Worm (Caenorhabditis elegans): Measurements from ENCODE around the gene daf-37.

daf-37 gene

DNA sequence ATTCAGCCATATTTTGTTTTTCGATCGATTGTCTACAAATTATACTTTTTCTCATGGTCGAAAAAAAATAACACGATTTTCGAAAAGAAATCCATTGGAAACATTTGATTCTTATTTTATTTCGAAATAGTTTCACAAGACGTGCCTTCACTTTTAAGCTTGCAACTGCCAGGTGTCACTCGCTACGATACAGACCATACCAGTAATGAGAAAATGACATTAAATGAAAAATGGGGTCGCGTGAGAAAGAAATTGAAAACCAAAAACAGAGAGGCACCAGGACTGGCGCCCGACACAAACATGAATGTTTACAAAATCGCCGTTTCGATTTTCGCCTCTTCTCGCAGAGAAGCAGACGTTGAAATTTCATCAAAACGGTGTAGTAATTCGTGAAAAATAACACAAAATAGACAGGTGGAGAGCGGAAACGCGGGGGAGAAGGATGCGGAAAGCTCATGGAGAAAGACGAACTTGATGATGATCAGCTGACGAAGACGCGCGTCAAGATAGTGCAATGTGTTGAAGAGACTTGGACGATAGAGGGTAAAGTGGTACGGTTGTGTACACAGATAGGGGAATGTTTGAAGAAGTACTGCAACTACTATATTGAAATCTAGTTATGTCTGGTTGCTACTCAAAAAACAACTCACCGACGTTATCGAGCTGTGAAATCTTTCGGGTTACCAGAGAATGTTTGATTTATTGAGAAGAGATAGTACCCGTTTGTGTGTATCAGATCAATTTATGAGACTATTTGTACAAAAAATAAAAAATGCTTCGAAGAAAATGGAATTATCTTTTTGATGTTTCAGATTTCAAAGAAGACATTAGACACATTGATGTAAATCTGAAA, 28.3 kb upstream of the daf-37 start:
- TF ChIP-seq athp-1 (tag; optimal IDR thresholded peaks at IDR 0.05) (no peak), F37B4.10 (GFP tag; IDR thresholded peaks at IDR 0.05) (no peak), zfh-2 (GFP tag; conservative IDR thresholded peaks at IDR 0.05) (no peak), cebp-1 (GFP tag; IDR thresholded peaks at IDR 0.05) (peak; percentile 71; the same call in 1 of the 2 replicates), cebp-1 (tag; optimal IDR thresholded peaks at IDR 0.05) (peak; percentile 72), F33H1.4 (GFP tag; IDR thresholded peaks at IDR 0.05) (no peak), ceh-79 (tag; optimal IDR thresholded peaks at IDR 0.05) (no peak), snpc-4 (GFP tag; optimal IDR thresholded peaks at IDR 0.05) (no peak), snpc-4 (tag; optimal IDR thresholded peaks at IDR 0.05) (peak in 1 of 4 experiments; percentile 20), ccch-3 (GFP tag; optimal IDR thresholded peaks at IDR 0.05) (no peak), efl-1 (GFP tag; optimal IDR thresholded peaks at IDR 0.05) (no peak), repo-1 (tag; optimal IDR thresholded peaks at IDR 0.05) (no peak), egl-18 (GFP tag; IDR thresholded peaks at IDR 0.05) (no peak), tbx-9 (tag; optimal IDR thresholded peaks at IDR 0.05; ENCODE audit: borderline replicate concordance) (no peak), hmg-1.2 (GFP tag; IDR thresholded peaks at IDR 0.05) (peak; percentile 18; the same call in 1 of the 2 replicates), lin-40 (tag; optimal IDR thresholded peaks at IDR 0.05) (no peak), hsf-1 (GFP tag; IDR thresholded peaks at IDR 0.05) (no peak), ceh-58 (GFP tag; IDR thresholded peaks at IDR 0.05) (no peak), attf-5 (GFP tag; optimal IDR thresholded peaks at IDR 0.05) (peak; percentile 15), aptf-3 (GFP tag; IDR thresholded peaks at IDR 0.05) (no peak), F23B12.7 (tag; optimal IDR thresholded peaks at IDR 0.05; ENCODE audit: insufficient read depth) (peak; percentile 14), mcd-1 (GFP tag; IDR thresholded peaks at IDR 0.05) (no peak), nhr-80 (tag; optimal IDR thresholded peaks at IDR 0.05) (peak; percentile 39), sptf-2 (GFP tag; optimal IDR thresholded peaks at IDR 0.05) (no peak), dox-1 (GFP tag; IDR thresholded peaks at IDR 0.05) (no peak), nhr-120 (GFP tag; IDR thresholded peaks at IDR 0.05) (no peak), K11D2.4 (GFP tag; IDR thresholded peaks at IDR 0.05) (no peak), D2030.7 (GFP tag; IDR thresholded peaks at IDR 0.05) (no peak), Y53G8AR.9 (GFP tag; conservative IDR thresholded peaks at IDR 0.05) (no peak), let-607 (tag; optimal IDR thresholded peaks at IDR 0.05) (no peak), aptf-2 (GFP tag; conservative IDR thresholded peaks at IDR 0.05) (no peak), madf-6 (GFP tag; IDR thresholded peaks at IDR 0.05) (no peak), mes-4 (tag; optimal IDR thresholded peaks at IDR 0.05) (no peak), cebp-2 (GFP tag; IDR thresholded peaks at IDR 0.05) (no peak), rcor-1 (GFP tag; IDR thresholded peaks at IDR 0.05) (no peak), madf-3 (GFP tag; IDR thresholded peaks at IDR 0.05) (no peak), madf-10 (tag; optimal IDR thresholded peaks at IDR 0.05) (no peak)

DNA sequence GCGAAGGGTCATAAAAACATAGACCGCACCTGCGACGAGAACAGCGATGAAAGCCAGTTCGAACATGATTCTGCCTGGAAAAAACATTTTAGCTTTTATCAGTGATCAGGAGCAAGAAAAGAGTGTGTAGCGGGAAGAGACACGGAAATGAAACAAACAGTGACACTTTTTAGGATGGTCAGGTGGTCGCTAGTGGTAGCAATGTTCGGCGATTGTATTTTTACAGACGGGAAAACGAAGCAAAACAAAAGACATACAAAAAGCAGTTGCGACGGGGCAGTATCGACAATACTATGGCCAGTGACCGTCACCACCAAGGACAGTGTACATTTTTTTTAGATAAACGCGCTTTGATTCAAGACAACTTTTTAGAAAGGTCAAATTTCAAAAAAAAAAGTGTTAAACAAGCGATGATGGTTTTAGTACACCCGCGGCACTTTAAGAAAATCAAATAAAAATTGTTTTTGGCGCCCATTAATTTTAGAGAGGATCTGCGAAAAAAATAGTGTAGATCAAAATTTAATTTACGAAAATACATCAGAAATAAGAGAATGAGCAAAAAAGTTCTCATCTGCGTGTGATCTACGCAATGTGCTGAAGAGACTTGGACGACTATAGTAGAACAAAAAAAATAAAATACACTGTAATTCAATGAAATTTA, 27.5 kb upstream of the daf-37 start, which contains the start of gene T24H7.9:
T24H7.9 (minus strand) TSS at position 74 of the 661 bp plus-strand sequence.
- TF ChIP-seq F23B12.7 (tag; optimal IDR thresholded peaks at IDR 0.05; ENCODE audit: insufficient read depth), result peak; percentile 32
- peak; percentile 89 for TF ChIP-seq madf-6 (GFP tag; IDR thresholded peaks at IDR 0.05)
- no peak for TF ChIP-seq let-607 (tag; optimal IDR thresholded peaks at IDR 0.05)
- TF ChIP-seq athp-1 (tag; optimal IDR thresholded peaks at IDR 0.05), result no peak
- TF ChIP-seq nhr-120 (GFP tag; IDR thresholded peaks at IDR 0.05), result no peak
- peak; percentile 77 for TF ChIP-seq madf-8 (GFP tag; conservative IDR thresholded peaks at IDR 0.05)
- TF ChIP-seq attf-5 (GFP tag; optimal IDR thresholded peaks at IDR 0.05), result peak; percentile 26
- TF ChIP-seq cebp-1 (GFP tag; IDR thresholded peaks at IDR 0.05), result no peak
- TF ChIP-seq cebp-1 (tag; optimal IDR thresholded peaks at IDR 0.05), result peak; percentile 29
- peak; percentile 57 for TF ChIP-seq ceh-91 (GFP tag; IDR thresholded peaks at IDR 0.05)
- TF ChIP-seq lsl-1 (GFP tag; optimal IDR thresholded peaks at IDR 0.05), result peak; percentile 24
- TF ChIP-seq dpl-1 (GFP tag; optimal IDR thresholded peaks at IDR 0.05), result peak; percentile 35
- TF ChIP-seq hsf-1 (GFP tag; IDR thresholded peaks at IDR 0.05), result no peak
- peak; percentile 68 for TF ChIP-seq nhr-80 (tag; optimal IDR thresholded peaks at IDR 0.05)
- TF ChIP-seq nfyb-1 (GFP tag; IDR thresholded peaks at IDR 0.05), result 0 out of 2 replicates have a peak, but pooled peaks have one; percentile 17
- 0 out of 2 replicates have a peak, but pooled peaks have one; percentile 29 for TF ChIP-seq B0336.3 (GFP tag; IDR thresholded peaks at IDR 0.05)
- TF ChIP-seq D2030.7 (GFP tag; IDR thresholded peaks at IDR 0.05), result peak; percentile 50; the same call in 1 of the 2 replicates
- TF ChIP-seq K12H6.12 (tag; optimal IDR thresholded peaks at IDR 0.05), result no peak
- TF ChIP-seq efl-1 (GFP tag; optimal IDR thresholded peaks at IDR 0.05), result peak; percentile 74
- peak; percentile 58 for TF ChIP-seq xnd-1 (tag; optimal IDR thresholded peaks at IDR 0.05)
- peak; percentile 26; the same call in 1 of the 2 replicates for TF ChIP-seq F33H1.4 (GFP tag; IDR thresholded peaks at IDR 0.05)
